Worm (Caenorhabditis elegans): ENCODE measurements around the gene cyp-34A9.

The cyp-34A9 gene

DNA sequence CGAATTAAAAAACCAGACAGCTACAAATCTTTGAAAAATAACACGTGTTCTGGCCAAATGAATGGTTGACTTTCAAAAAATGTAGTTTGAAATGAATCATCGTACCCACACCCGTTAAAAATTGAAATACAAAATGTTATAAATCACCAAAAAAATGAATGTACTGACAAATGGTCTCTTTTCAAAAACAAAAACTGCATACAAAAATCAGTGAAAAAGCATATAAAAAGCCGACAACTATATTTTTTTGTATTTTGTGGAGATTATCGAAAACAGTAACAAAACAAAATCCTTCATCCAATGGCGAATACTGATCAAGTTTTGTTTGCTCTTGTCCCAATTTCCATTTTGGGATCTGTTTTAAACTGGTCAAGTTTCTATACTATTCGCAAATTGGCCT is 51.1 kb downstream of the cyp-34A9 start, which contains the start of gene srx-66:
srx-66 (plus strand) TSS at position 301 of the 400 bp plus-strand sequence.
- no peak for TF ChIP-seq odd-2 (tag; optimal IDR thresholded peaks at IDR 0.05)
- TF ChIP-seq eyg-1 (tag; optimal IDR thresholded peaks at IDR 0.05): no peak
- TF ChIP-seq pha-4 (tag; optimal IDR thresholded peaks at IDR 0.05): no peak
- no peak for TF ChIP-seq nhr-232 (tag; optimal IDR thresholded peaks at IDR 0.05)
